Fruit fly (Drosophila melanogaster) whole organism, embryonic: ENCODE data around the gene CG43448.

Source experiments
- CG10274 ChIP-seq: fragments of 200-800 bp; sonication (Bioruptor generic); optimal IDR thresholded peaks from 3 replicates; lab custom pipeline; 2017; ENCODE audit warnings: missing biosample characterization, mild to moderate bottlenecking, missing genetic modification characterization
- CG12744 ChIP-seq: fragments of 200-800 bp; sonication (Bioruptor generic); optimal IDR thresholded peaks from 2 replicates; lab custom pipeline; 2016; ENCODE audit warnings: missing biosample characterization, missing genetic modification characterization
- CG12942 ChIP-seq: fragments of 200-800 bp; sonication (Bioruptor generic); optimal IDR thresholded peaks from 3 replicates; lab custom pipeline; 2016; ENCODE audit warnings: missing biosample characterization, missing genetic modification characterization
- CG13296 ChIP-seq: fragments of 200-800 bp; sonication (Bioruptor generic); optimal IDR thresholded peaks from 3 replicates; lab custom pipeline; 2018; ENCODE audit warnings: missing biosample characterization, mild to moderate bottlenecking, missing genetic modification characterization
- CG14014 ChIP-seq: fragments of 200-800 bp; sonication (Bioruptor generic); IDR thresholded peaks from 2 replicates; pipeline ENCODE4 v1.3.6; 2022; ENCODE audit warnings: missing biosample characterization, missing genetic modification characterization
- CG14965 ChIP-seq: fragments of 200-800 bp; sonication (Bioruptor generic); optimal IDR thresholded peaks from 2 replicates; lab custom pipeline; 2016; ENCODE audit warnings: missing biosample characterization, missing genetic modification characterization, borderline replicate concordance
- CG17361 ChIP-seq: fragments of 200-800 bp; sonication (Bioruptor generic); IDR thresholded peaks from 3 replicates; pipeline ENCODE4 v1.3.6; 2022; ENCODE audit warnings: missing biosample characterization, missing genetic modification characterization
- CG17568 ChIP-seq: fragments of 200-800 bp; sonication (Bioruptor generic); optimal IDR thresholded peaks from 2 replicates; lab custom pipeline; 2018; ENCODE audit warnings: missing biosample characterization, mild to moderate bottlenecking, missing genetic modification characterization, moderate library complexity
- CG1792 ChIP-seq: fragments of 200-800 bp; sonication (Bioruptor generic); optimal IDR thresholded peaks from 2 replicates; lab custom pipeline; 2016; ENCODE audit warnings: missing biosample characterization, missing genetic modification characterization
- CG2120 ChIP-seq: fragments of 200-800 bp; sonication (Bioruptor generic); optimal IDR thresholded peaks from 3 replicates; lab custom pipeline; 2016; ENCODE audit warnings: missing biosample characterization, missing genetic modification characterization
- CG31441 ChIP-seq: fragments of 200-800 bp; sonication (Bioruptor generic); IDR thresholded peaks from 2 replicates; pipeline ENCODE4 v1.3.6; 2022; ENCODE audit warnings: missing biosample characterization, missing genetic modification characterization
- CG3726 ChIP-seq: fragments of 200-800 bp; sonication (Bioruptor generic); IDR thresholded peaks from 3 replicates; pipeline ENCODE4, ENCODE4 v1.3.6; 2022; ENCODE audit warnings: missing biosample characterization, missing genetic modification characterization
- CG5180 ChIP-seq: fragments of 200-800 bp; sonication (Bioruptor generic); optimal IDR thresholded peaks from 3 replicates; lab custom pipeline; 2017; ENCODE audit warnings: missing biosample characterization, missing genetic modification characterization, mild to moderate bottlenecking, moderate library complexity, missing genetic modification reagents
- CG7372 ChIP-seq: fragments of 200-800 bp; sonication (Bioruptor generic); IDR thresholded peaks from 2 replicates; pipeline ENCODE4 v1.3.6; 2022; ENCODE audit warnings: missing biosample characterization, missing genetic modification characterization
- CG8089 ChIP-seq: fragments of 200-800 bp; sonication (Bioruptor generic); optimal IDR thresholded peaks from 3 replicates; lab custom pipeline; 2016; ENCODE audit warnings: missing biosample characterization, missing genetic modification characterization
- CG9817 ChIP-seq: fragments of 200-800 bp; sonication (Bioruptor generic); optimal IDR thresholded peaks from 2 replicates; lab custom pipeline; 2018; ENCODE audit warnings: missing biosample characterization, mild to moderate bottlenecking, missing genetic modification characterization, moderate library complexity
- CkIIα-i1 ChIP-seq: fragments of 200-800 bp; sonication (Bioruptor generic); IDR thresholded peaks from 2 replicates; pipeline ENCODE4 v1.3.6; 2022; ENCODE audit warnings: missing biosample characterization, missing genetic modification characterization
- Dek ChIP-seq: fragments of 200-800 bp; sonication (Bioruptor generic); optimal IDR thresholded peaks from 3 replicates; lab custom pipeline; 2019; ENCODE audit warnings: missing biosample characterization, mild to moderate bottlenecking, missing genetic modification characterization, moderate library complexity
- Dll ChIP-seq: fragments of 200-800 bp; sonication (Bioruptor generic); IDR thresholded peaks from 4 replicates; pipeline ENCODE4 v1.3.6; 2022; ENCODE audit warnings: missing biosample characterization, missing genetic modification characterization; ENCODE audit not compliant: partially characterized antibody
- Doc3 ChIP-seq: fragments of 200-800 bp; sonication (Bioruptor generic); IDR thresholded peaks from 3 replicates; pipeline ENCODE4 v1.3.6; 2022; ENCODE audit warnings: missing biosample characterization, missing genetic modification characterization; ENCODE audit not compliant: partially characterized antibody
- Dp ChIP-seq: fragments of 200-800 bp; sonication (Bioruptor generic); optimal IDR thresholded peaks from 2 replicates; lab custom pipeline; 2018; ENCODE audit warnings: missing biosample characterization, mild to moderate bottlenecking, missing genetic modification characterization, moderate library complexity
- E2f2 ChIP-seq: fragments of 200-800 bp; sonication (Bioruptor generic); IDR thresholded peaks from 2 replicates; pipeline ENCODE4 v1.3.6; 2022; ENCODE audit warnings: missing biosample characterization, missing genetic modification characterization
- ERR ChIP-seq: fragments of 200-800 bp; sonication (Bioruptor generic); optimal IDR thresholded peaks from 2 replicates; lab custom pipeline; 2016; ENCODE audit warnings: missing biosample characterization, missing genetic modification characterization
- H2.0 ChIP-seq: fragments of 200-800 bp; sonication (Bioruptor generic); IDR thresholded peaks from 2 replicates; pipeline ENCODE4 v1.3.6; 2022; ENCODE audit warnings: missing biosample characterization, missing genetic modification characterization
- HLH4C ChIP-seq: fragments of 200-800 bp; sonication (Bioruptor generic); IDR thresholded peaks from 3 replicates; pipeline ENCODE4 v1.3.6; 2022; ENCODE audit warnings: missing biosample characterization, missing genetic modification characterization; ENCODE audit not compliant: partially characterized antibody
- HmgD ChIP-seq: fragments of 200-800 bp; sonication (Bioruptor generic); optimal IDR thresholded peaks from 3 replicates; lab custom pipeline; 2016; ENCODE audit warnings: missing biosample characterization, missing genetic modification characterization
- Hsf ChIP-seq: fragments of 200-800 bp; sonication (Bioruptor generic); optimal IDR thresholded peaks from 3 replicates; lab custom pipeline; 2016; ENCODE audit warnings: missing biosample characterization, missing genetic modification characterization
- Kr ChIP-seq: fragments of 200-800 bp; sonication (Bioruptor generic); optimal IDR thresholded peaks from 2 replicates; lab custom pipeline; 2017; ENCODE audit warnings: missing biosample characterization, mild to moderate bottlenecking, missing genetic modification characterization
- Lim3 ChIP-seq: fragments of 200-800 bp; sonication (Bioruptor generic); IDR thresholded peaks from 2 replicates; pipeline ENCODE4 v1.3.6; 2022; ENCODE audit warnings: missing biosample characterization, missing genetic modification characterization
- MBD-R2 ChIP-seq: fragments of 200-800 bp; sonication (Bioruptor generic); IDR thresholded peaks from 2 replicates; pipeline ENCODE4 v1.3.6; 2022; ENCODE audit warnings: missing biosample characterization, missing genetic modification characterization
- MTF-1 ChIP-seq: fragments of 200-800 bp; sonication (Bioruptor generic); optimal IDR thresholded peaks from 2 replicates; lab custom pipeline; 2018; ENCODE audit warnings: missing biosample characterization, mild to moderate bottlenecking, missing genetic modification characterization, borderline replicate concordance
- NK7.1 ChIP-seq: fragments of 200-800 bp; sonication (Bioruptor generic); optimal IDR thresholded peaks from 3 replicates; lab custom pipeline; 2016; ENCODE audit warnings: missing biosample characterization, missing genetic modification characterization
- Scr ChIP-seq: fragments of 200-800 bp; sonication (Bioruptor generic); IDR thresholded peaks from 2 replicates; pipeline ENCODE4 v1.3.6; 2022; ENCODE audit warnings: missing biosample characterization, missing genetic modification characterization; ENCODE audit not compliant: partially characterized antibody
- Sox100B ChIP-seq: fragments of 200-800 bp; sonication (Bioruptor generic); optimal IDR thresholded peaks from 3 replicates; lab custom pipeline; 2018; ENCODE audit warnings: missing biosample characterization, mild to moderate bottlenecking, missing genetic modification characterization
- Taf1 ChIP-seq: fragments of 200-800 bp; sonication (Bioruptor generic); IDR thresholded peaks from 2 replicates; pipeline ENCODE4 v1.3.6; 2022; ENCODE audit warnings: missing biosample characterization, missing genetic modification characterization
- chm ChIP-seq: fragments of 200-800 bp; sonication (Bioruptor generic); IDR thresholded peaks from 2 replicates; pipeline ENCODE4 v1.3.6; 2022; ENCODE audit warnings: missing biosample characterization, missing genetic modification characterization
- ci ChIP-seq: fragments of 200-800 bp; sonication (Bioruptor generic); IDR thresholded peaks from 3 replicates; pipeline ENCODE4 v1.3.6; 2022; ENCODE audit warnings: missing biosample characterization, missing genetic modification characterization
- da ChIP-seq: fragments of 200-800 bp; sonication (Bioruptor generic); optimal IDR thresholded peaks from 2 replicates; lab custom pipeline; 2016; ENCODE audit warnings: missing biosample characterization, missing genetic modification characterization
- dmrt11E ChIP-seq: fragments of 200-800 bp; sonication (Bioruptor generic); optimal IDR thresholded peaks from 3 replicates; lab custom pipeline; 2018; ENCODE audit warnings: missing biosample characterization, mild to moderate bottlenecking, missing genetic modification characterization, moderate library complexity
- emc ChIP-seq: fragments of 200-800 bp; sonication (Bioruptor generic); optimal IDR thresholded peaks from 2 replicates; lab custom pipeline; 2016; ENCODE audit warnings: missing biosample characterization, missing genetic modification characterization
- en ChIP-seq: fragments of 200-800 bp; sonication (Bioruptor generic); optimal IDR thresholded peaks from 2 replicates; lab custom pipeline; 2016; ENCODE audit warnings: missing biosample characterization, missing genetic modification characterization
- eve ChIP-seq, 2 experiments: fragments of >200 bp; optimal IDR thresholded peaks; 2 replicates each; lab custom pipeline; 2017; ENCODE audit warnings: missing biosample characterization in 2 of 2, missing genetic modification characterization in 2 of 2
- ind ChIP-seq: fragments of 200-800 bp; sonication (Bioruptor generic); optimal IDR thresholded peaks from 3 replicates; lab custom pipeline; 2016; ENCODE audit warnings: missing biosample characterization, missing genetic modification characterization
- kah ChIP-seq: fragments of 200-800 bp; sonication (Bioruptor generic); optimal IDR thresholded peaks from 2 replicates; lab custom pipeline; 2018; ENCODE audit warnings: missing biosample characterization, mild to moderate bottlenecking, missing genetic modification characterization
- lmd ChIP-seq: fragments of 200-800 bp; sonication (Bioruptor generic); IDR thresholded peaks from 2 replicates; pipeline ENCODE4 v1.3.6; 2022; ENCODE audit warnings: missing biosample characterization, missing genetic modification characterization
- nmo ChIP-seq: fragments of 200-800 bp; sonication (Bioruptor generic); optimal IDR thresholded peaks from 2 replicates; lab custom pipeline; 2018; ENCODE audit warnings: missing biosample characterization, mild to moderate bottlenecking, missing genetic modification characterization, moderate library complexity
- org-1 ChIP-seq: fragments of 200-800 bp; sonication (Bioruptor generic); optimal IDR thresholded peaks from 2 replicates; lab custom pipeline; 2017; ENCODE audit warnings: missing biosample characterization, missing genetic modification characterization
- prd ChIP-seq, 3 experiments: fragments of >200 bp in 2 of 3; fragments of 200-800 bp in 1 of 3; sonication (Bioruptor generic) in 1 of 3; optimal IDR thresholded peaks in 2 of 3; IDR thresholded peaks in 1 of 3; 2 replicates in 2 of 3; 3 replicates in 1 of 3; pipeline versions ENCODE4 v1.3.6 to Lab custom; 2017 to 2022; ENCODE audit warnings: missing biosample characterization in 1 of 3, missing genetic modification characterization in 1 of 3
- so ChIP-seq: fragments of 200-800 bp; sonication (Bioruptor generic); IDR thresholded peaks from 3 replicates; pipeline ENCODE4 v1.3.6; 2022; ENCODE audit warnings: missing biosample characterization, missing genetic modification characterization
- tup ChIP-seq: fragments of 200-800 bp; sonication (Bioruptor generic); optimal IDR thresholded peaks from 2 replicates; lab custom pipeline; 2016; ENCODE audit warnings: missing biosample characterization, mild to moderate bottlenecking, missing genetic modification characterization, moderate library complexity

Gene CG43448

dm6 chr3R:30195606-30196049 is 41.9 kb downstream of the CG43448 start (continued):
- TF ChIP-seq emc = no peak
- no peak for TF ChIP-seq Lim3
- TF ChIP-seq da (GFP tag; lab: Kevin White, UChicago) = no peak
- no peak for TF ChIP-seq en (GFP tag; lab: Kevin White, UChicago)
- peak; percentile 18; the same call in 1 of the 2 replicates for TF ChIP-seq CG7372 (GFP tag; lab: Robert Waterston, UW)
- peak; percentile 67 for TF ChIP-seq kah (GFP tag; lab: Kevin White, UChicago)
- no peak for TF ChIP-seq CG14014 (GFP tag; lab: Robert Waterston, UW)
- TF ChIP-seq Taf1 (GFP tag; lab: Robert Waterston, UW) = peak; percentile 21; the same call in 1 of the 2 replicates
- no peak for TF ChIP-seq Doc3 (GFP tag; lab: Robert Waterston, UW)
- TF ChIP-seq CG2120 = peak; percentile 79
- no peak for TF ChIP-seq HLH4C
- peak; percentile 80; the same call in 1 of the 2 replicates for TF ChIP-seq chm
- TF ChIP-seq Dll (GFP tag; lab: Robert Waterston, UW) = no peak
- peak; percentile 2 for TF ChIP-seq CG12744 (GFP tag; lab: Kevin White, UChicago)
- TF ChIP-seq CG12942 (GFP tag; lab: Kevin White, UChicago) = peak; percentile 24
- peak; percentile 41 for TF ChIP-seq ind (GFP tag; lab: Kevin White, UChicago)
- TF ChIP-seq H2.0 (GFP tag; lab: Robert Waterston, UW) = peak; percentile 41; the same call in 1 of the 2 replicates
- peak; percentile 46 for TF ChIP-seq Hsf (GFP tag; lab: Kevin White, UChicago)
- peak; percentile 11 for TF ChIP-seq ERR (GFP tag; lab: Kevin White, UChicago)
- TF ChIP-seq Sox100B (GFP tag; lab: Kevin White, UChicago) = no peak
- peak; percentile 3 for TF ChIP-seq Dp (GFP tag; lab: Kevin White, UChicago)
- TF ChIP-seq Kr (GFP tag; lab: Kevin White, UChicago) = no peak
- peak; percentile 46 for TF ChIP-seq Dek (tag; lab: Kevin White, UChicago)
- no peak for TF ChIP-seq MTF-1 (GFP tag; lab: Kevin White, UChicago)
- no peak for TF ChIP-seq CG17568 (GFP tag; lab: Kevin White, UChicago)
- TF ChIP-seq CG8089 (GFP tag; lab: Kevin White, UChicago) = no peak
- TF ChIP-seq CG9817 (tag; lab: Kevin White, UChicago) = peak; percentile 46
- TF ChIP-seq dmrt11E (tag; lab: Kevin White, UChicago) = no peak
- TF ChIP-seq CG1792 = no peak
- TF ChIP-seq CkIIα-i1 = no peak
- no peak for TF ChIP-seq nmo
- peak; percentile 72 for TF ChIP-seq lmd (GFP tag; lab: Robert Waterston, UW)
- TF ChIP-seq CG10274 = no peak
- peak; percentile 55; the same call in 1 of the 3 replicates for TF ChIP-seq ci (GFP tag; lab: Robert Waterston, UW)
- no peak for TF ChIP-seq so (GFP tag; lab: Robert Waterston, UW)
- peak; percentile 54 for TF ChIP-seq CG13296 (GFP tag; lab: Kevin White, UChicago)
- no peak for TF ChIP-seq CG14965
- 0 out of 3 replicates have a peak, but pooled peaks have one; percentile 25 for TF ChIP-seq CG17361
- TF ChIP-seq CG31441 = no peak
- TF ChIP-seq org-1 (GFP tag; lab: Kevin White, UChicago) = no peak
- TF ChIP-seq eve (GFP tag; optimal IDR thresholded peaks at IDR 0.05; lab: Kevin White, UChicago) = no peak
- no peak for TF ChIP-seq NK7.1 (GFP tag; lab: Kevin White, UChicago)
- no peak for TF ChIP-seq prd (optimal IDR thresholded peaks at IDR 0.05; lab: Kevin White, UChicago)
- peak; percentile 69 for TF ChIP-seq prd (GFP tag; IDR thresholded peaks at IDR 0.05; lab: Robert Waterston, UW)
- no peak for TF ChIP-seq tup
- peak; percentile 40; the same call in 1 of the 2 replicates for TF ChIP-seq E2f2
- TF ChIP-seq Scr (GFP tag; lab: Robert Waterston, UW) = no peak
- no peak for TF ChIP-seq CG5180 (GFP tag; lab: Kevin White, UChicago)
- TF ChIP-seq MBD-R2 (GFP tag; lab: Robert Waterston, UW) = peak; percentile 66
- TF ChIP-seq HmgD (GFP tag; lab: Kevin White, UChicago) = peak; percentile 33
- no peak for TF ChIP-seq CG3726
